Fruit fly (Drosophila melanogaster) whole organism, embryonic: ENCODE results near the gene goe.

Experiments
- CG10959 ChIP-seq: fragments of 200-800 bp; sonication (Bioruptor generic); IDR thresholded peaks from 2 replicates; pipeline ENCODE4 v1.3.6; 2022; ENCODE audit warnings: missing biosample characterization, missing genetic modification characterization
- CG12104 ChIP-seq: fragments of 200-800 bp; sonication (Bioruptor generic); optimal IDR thresholded peaks from 3 replicates; lab custom pipeline; 2016; ENCODE audit warnings: missing biosample characterization, missing genetic modification characterization
- CG12744 ChIP-seq: fragments of 200-800 bp; sonication (Bioruptor generic); optimal IDR thresholded peaks from 2 replicates; lab custom pipeline; 2016; ENCODE audit warnings: missing biosample characterization, missing genetic modification characterization
- CG13894 ChIP-seq: fragments of 200-800 bp; sonication (Bioruptor generic); optimal IDR thresholded peaks from 3 replicates; lab custom pipeline; 2018; ENCODE audit warnings: missing biosample characterization, mild to moderate bottlenecking, missing genetic modification characterization, moderate library complexity
- CG14667 ChIP-seq: fragments of 200-800 bp; sonication (Bioruptor generic); IDR thresholded peaks from 2 replicates; pipeline ENCODE4 v1.3.6; 2022; ENCODE audit warnings: missing biosample characterization, missing genetic modification characterization
- CG14860 ChIP-seq: fragments of 200-800 bp; sonication (Bioruptor generic); IDR thresholded peaks from 3 replicates; pipeline ENCODE4 v1.3.6; 2022; ENCODE audit warnings: missing biosample characterization, missing genetic modification characterization; ENCODE audit not compliant: partially characterized antibody
- CG15073 ChIP-seq: fragments of 200-800 bp; sonication (Bioruptor generic); optimal IDR thresholded peaks from 2 replicates; lab custom pipeline; 2016; ENCODE audit warnings: missing biosample characterization, missing genetic modification characterization
- CG15479 ChIP-seq: fragments of 200-800 bp; sonication (Bioruptor generic); optimal IDR thresholded peaks from 3 replicates; lab custom pipeline; 2019; ENCODE audit warnings: missing biosample characterization, mild to moderate bottlenecking, missing genetic modification characterization, moderate library complexity
- CG17359 ChIP-seq: fragments of 200-800 bp; sonication (Bioruptor generic); optimal IDR thresholded peaks from 3 replicates; lab custom pipeline; 2018; ENCODE audit warnings: missing biosample characterization, mild to moderate bottlenecking, missing genetic modification characterization, moderate library complexity
- CG17802 ChIP-seq: fragments of 200-800 bp; sonication (Bioruptor generic); optimal IDR thresholded peaks from 2 replicates; lab custom pipeline; 2018; ENCODE audit warnings: missing biosample characterization, mild to moderate bottlenecking, missing genetic modification characterization, moderate library complexity
- CG18011 ChIP-seq: fragments of 200-800 bp; sonication (Bioruptor generic); optimal IDR thresholded peaks from 2 replicates; lab custom pipeline; 2017; ENCODE audit warnings: missing biosample characterization, missing genetic modification characterization, mild to moderate bottlenecking, moderate library complexity, missing genotype
- CG2120 ChIP-seq: fragments of 200-800 bp; sonication (Bioruptor generic); optimal IDR thresholded peaks from 3 replicates; lab custom pipeline; 2016; ENCODE audit warnings: missing biosample characterization, missing genetic modification characterization
- CG3726 ChIP-seq: fragments of 200-800 bp; sonication (Bioruptor generic); IDR thresholded peaks from 3 replicates; pipeline ENCODE4, ENCODE4 v1.3.6; 2022; ENCODE audit warnings: missing biosample characterization, missing genetic modification characterization
- CG4282 ChIP-seq: fragments of 200-800 bp; sonication (Bioruptor generic); optimal IDR thresholded peaks from 2 replicates; lab custom pipeline; 2016; ENCODE audit warnings: missing biosample characterization, missing genetic modification characterization
- CG4328 ChIP-seq: fragments of 200-800 bp; sonication (Bioruptor generic); optimal IDR thresholded peaks from 3 replicates; lab custom pipeline; 2017; ENCODE audit warnings: missing biosample characterization, missing genetic modification reagents, missing genetic modification characterization
- CG4360 ChIP-seq: fragments of 200-800 bp; sonication (Bioruptor generic); IDR thresholded peaks from 2 replicates; pipeline ENCODE4 v1.3.6; 2022; ENCODE audit warnings: missing biosample characterization, missing genetic modification characterization
- CG4820 ChIP-seq: fragments of 200-800 bp; sonication (Bioruptor generic); optimal IDR thresholded peaks from 3 replicates; lab custom pipeline; 2016; ENCODE audit warnings: missing biosample characterization, missing genetic modification characterization
- CG5180 ChIP-seq: fragments of 200-800 bp; sonication (Bioruptor generic); optimal IDR thresholded peaks from 3 replicates; lab custom pipeline; 2017; ENCODE audit warnings: missing biosample characterization, missing genetic modification characterization, mild to moderate bottlenecking, moderate library complexity, missing genetic modification reagents
- CG7357 ChIP-seq: fragments of 200-800 bp; sonication (Bioruptor generic); IDR thresholded peaks from 3 replicates; pipeline ENCODE4 v1.3.6; 2022; ENCODE audit warnings: missing biosample characterization, missing genetic modification characterization
- CG7786 ChIP-seq: fragments of 200-800 bp; sonication (Bioruptor generic); optimal IDR thresholded peaks from 2 replicates; lab custom pipeline; 2016; ENCODE audit warnings: missing biosample characterization, missing genetic modification characterization
- CG7928 ChIP-seq: fragments of 200-800 bp; sonication (Bioruptor generic); optimal IDR thresholded peaks from 2 replicates; lab custom pipeline; 2017; ENCODE audit warnings: missing biosample characterization, mild to moderate bottlenecking, missing genetic modification characterization
- CG8089 ChIP-seq: fragments of 200-800 bp; sonication (Bioruptor generic); optimal IDR thresholded peaks from 3 replicates; lab custom pipeline; 2016; ENCODE audit warnings: missing biosample characterization, missing genetic modification characterization
- CG9215 ChIP-seq: fragments of 200-800 bp; sonication (Bioruptor generic); IDR thresholded peaks from 2 replicates; pipeline ENCODE4 v1.3.6; 2022; ENCODE audit warnings: missing biosample characterization, missing genetic modification characterization
- CG9609 ChIP-seq: fragments of 200-800 bp; sonication (Bioruptor generic); optimal IDR thresholded peaks from 3 replicates; lab custom pipeline; 2016; ENCODE audit warnings: missing biosample characterization, missing genetic modification characterization
- CG9817 ChIP-seq: fragments of 200-800 bp; sonication (Bioruptor generic); optimal IDR thresholded peaks from 2 replicates; lab custom pipeline; 2018; ENCODE audit warnings: missing biosample characterization, mild to moderate bottlenecking, missing genetic modification characterization, moderate library complexity
- CG9876 ChIP-seq: fragments of 200-800 bp; sonication (Bioruptor generic); optimal IDR thresholded peaks from 2 replicates; lab custom pipeline; 2016; ENCODE audit warnings: missing biosample characterization, missing genetic modification characterization
- CkIIα-i1 ChIP-seq: fragments of 200-800 bp; sonication (Bioruptor generic); IDR thresholded peaks from 2 replicates; pipeline ENCODE4 v1.3.6; 2022; ENCODE audit warnings: missing biosample characterization, missing genetic modification characterization
- E2f1 ChIP-seq: fragments of 200-800 bp; sonication (Bioruptor generic); IDR thresholded peaks from 2 replicates; pipeline ENCODE4 v1.3.6; 2022; ENCODE audit warnings: missing biosample characterization, missing genetic modification characterization
- Opbp ChIP-seq: fragments of 200-800 bp; sonication (Bioruptor generic); IDR thresholded peaks from 3 replicates; pipeline ENCODE4 v1.3.6; 2022; ENCODE audit warnings: missing biosample characterization, missing genetic modification characterization; ENCODE audit not compliant: partially characterized antibody
- bab2 ChIP-seq: fragments of 200-800 bp; sonication (Bioruptor generic); optimal IDR thresholded peaks from 2 replicates; lab custom pipeline; 2016; ENCODE audit warnings: missing biosample characterization, missing genetic modification characterization
- corto ChIP-seq: fragments of 200-800 bp; sonication (Bioruptor generic); optimal IDR thresholded peaks from 2 replicates; lab custom pipeline; 2016; ENCODE audit warnings: missing biosample characterization, mild to moderate bottlenecking, missing genetic modification characterization, moderate library complexity
- dan ChIP-seq: fragments of 200-800 bp; sonication (Bioruptor generic); IDR thresholded peaks from 2 replicates; pipeline ENCODE4 v1.3.6; 2022; ENCODE audit warnings: missing biosample characterization, missing genetic modification characterization
- emc ChIP-seq: fragments of 200-800 bp; sonication (Bioruptor generic); optimal IDR thresholded peaks from 2 replicates; lab custom pipeline; 2016; ENCODE audit warnings: missing biosample characterization, missing genetic modification characterization
- en ChIP-seq: fragments of 200-800 bp; sonication (Bioruptor generic); optimal IDR thresholded peaks from 2 replicates; lab custom pipeline; 2016; ENCODE audit warnings: missing biosample characterization, missing genetic modification characterization
- eyg ChIP-seq: fragments of 200-800 bp; sonication (Bioruptor generic); optimal IDR thresholded peaks from 3 replicates; lab custom pipeline; 2016; ENCODE audit warnings: missing biosample characterization, missing genetic modification characterization
- grau ChIP-seq: fragments of 200-800 bp; optimal IDR thresholded peaks from 3 replicates; lab custom pipeline; 2019; ENCODE audit warnings: missing biosample characterization, mild to moderate bottlenecking, missing genetic modification characterization, moderate library complexity
- lab ChIP-seq: fragments of 200-800 bp; sonication (Bioruptor generic); optimal IDR thresholded peaks from 3 replicates; lab custom pipeline; 2017; ENCODE audit warnings: missing biosample characterization, missing genetic modification characterization, mild to moderate bottlenecking, moderate library complexity, missing genetic modification reagents
- nau ChIP-seq: fragments of 200-800 bp; sonication (Bioruptor generic); optimal IDR thresholded peaks from 3 replicates; lab custom pipeline; 2017; ENCODE audit warnings: missing biosample characterization, mild to moderate bottlenecking, missing genetic modification characterization, missing genetic modification reagents
- nerfin-2 ChIP-seq: fragments of 200-800 bp; sonication (Bioruptor generic); IDR thresholded peaks from 2 replicates; pipeline ENCODE4 v1.3.6; 2022; ENCODE audit warnings: missing biosample characterization, missing genetic modification characterization; ENCODE audit not compliant: partially characterized antibody
- odd ChIP-seq: fragments of 200-800 bp; sonication (Bioruptor generic); optimal IDR thresholded peaks from 2 replicates; lab custom pipeline; 2017; ENCODE audit warnings: missing biosample characterization, mild to moderate bottlenecking, missing genetic modification characterization
- p53 ChIP-seq: fragments of 200-800 bp; sonication (Bioruptor generic); optimal IDR thresholded peaks from 2 replicates; lab custom pipeline; 2016; ENCODE audit warnings: missing biosample characterization, missing genetic modification characterization
- pum ChIP-seq: fragments of 200-800 bp; sonication (Bioruptor generic); optimal IDR thresholded peaks from 2 replicates; lab custom pipeline; 2016; ENCODE audit warnings: missing biosample characterization, missing genetic modification characterization
- run ChIP-seq: fragments of 200-800 bp; sonication (Bioruptor generic); optimal IDR thresholded peaks from 3 replicates; lab custom pipeline; 2018; ENCODE audit warnings: missing biosample characterization, mild to moderate bottlenecking, missing genetic modification characterization
- schlank ChIP-seq: fragments of 200-800 bp; sonication (Bioruptor generic); optimal IDR thresholded peaks from 2 replicates; lab custom pipeline; 2018; ENCODE audit warnings: missing biosample characterization, mild to moderate bottlenecking, missing genetic modification characterization
- sens ChIP-seq: fragments of 200-800 bp; sonication (Bioruptor generic); peaks from one replicate; lab custom pipeline; 2016; ENCODE audit warnings: missing biosample characterization, missing genetic modification characterization
- sob ChIP-seq: fragments of 200-800 bp; sonication (Bioruptor generic); IDR thresholded peaks from 2 replicates; pipeline ENCODE4 v1.3.6; 2022; ENCODE audit warnings: missing biosample characterization, missing genetic modification characterization
- ssp ChIP-seq: fragments of 200-800 bp; sonication (Bioruptor generic); IDR thresholded peaks from 2 replicates; pipeline ENCODE4 v1.3.6; 2022; ENCODE audit warnings: missing biosample characterization, missing genetic modification characterization
- tll ChIP-seq, 2 experiments: fragments of 200-800 bp in 1 of 2; fragments of >200 bp in 1 of 2; sonication (Bioruptor generic) in 1 of 2; optimal IDR thresholded peaks; 2 replicates each; lab custom pipeline; 2017 to 2019; ENCODE audit warnings: missing biosample characterization in 2 of 2, missing genetic modification characterization in 2 of 2, mild to moderate bottlenecking in 1 of 2, moderate library complexity in 1 of 2
- ttk ChIP-seq: fragments of 200-800 bp; sonication (Bioruptor generic); IDR thresholded peaks from 2 replicates; pipeline ENCODE4 v2.1.2; 2022; ENCODE audit warnings: missing biosample characterization, missing genetic modification characterization
- unc-4 ChIP-seq: fragments of 200-800 bp; sonication (Bioruptor generic); IDR thresholded peaks from 2 replicates; pipeline ENCODE4 v1.3.6; 2022; ENCODE audit warnings: missing biosample characterization, missing genetic modification characterization; ENCODE audit not compliant: partially characterized antibody
- vfl ChIP-seq: fragments of 200-800 bp; sonication (Bioruptor generic); optimal IDR thresholded peaks from 2 replicates; lab custom pipeline; 2016; ENCODE audit warnings: missing biosample characterization, missing genetic modification characterization
- wor ChIP-seq: fragments of 200-800 bp; sonication (Bioruptor generic); IDR thresholded peaks from 2 replicates; pipeline ENCODE4 v1.3.6; 2022; ENCODE audit warnings: missing biosample characterization, missing genetic modification characterization

Gene goe

DNA sequence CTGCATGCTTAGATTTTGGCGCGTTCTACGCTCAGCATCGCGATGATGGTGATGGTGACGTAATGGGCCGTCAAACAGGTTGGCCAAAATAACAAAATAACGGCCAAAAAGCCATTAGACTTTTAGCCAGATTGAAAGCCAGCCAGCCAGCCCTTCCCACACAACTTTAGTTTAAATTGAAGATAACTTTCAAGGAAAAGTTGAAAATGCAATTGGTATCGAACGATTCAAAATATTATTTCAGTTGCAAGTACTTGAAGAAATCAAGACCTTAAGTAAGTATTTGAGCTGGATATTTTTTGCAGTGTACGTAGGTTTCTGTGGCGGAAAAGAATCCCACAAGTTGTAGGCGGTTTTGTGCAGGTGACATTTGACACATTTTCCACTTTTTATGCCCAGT lies 29.3 kb upstream of the goe start (continued):
- no peak for TF ChIP-seq CG4328 (GFP tag; lab: Kevin White, UChicago)
- TF ChIP-seq CG2120 (GFP tag; lab: Kevin White, UChicago): peak; percentile 69
- TF ChIP-seq CG12744 (GFP tag; lab: Kevin White, UChicago): no peak
- no peak for TF ChIP-seq pum (GFP tag; lab: Kevin White, UChicago)
- TF ChIP-seq Opbp: no peak
- no peak for TF ChIP-seq run (tag; lab: Kevin White, UChicago)
- TF ChIP-seq emc: no peak
- no peak for TF ChIP-seq schlank (tag; lab: Kevin White, UChicago)
- TF ChIP-seq p53: no peak
- TF ChIP-seq unc-4 (GFP tag; lab: Robert Waterston, UW): no peak
- TF ChIP-seq eyg: peak; percentile 42
- TF ChIP-seq CG5180 (GFP tag; lab: Kevin White, UChicago): no peak
- no peak for TF ChIP-seq CG4282
- TF ChIP-seq CG14667 (GFP tag; lab: Robert Waterston, UW): no peak
- peak; percentile 3 for TF ChIP-seq CG17359 (tag; lab: Kevin White, UChicago)
- TF ChIP-seq CG4820 (GFP tag; lab: Kevin White, UChicago): no peak
- TF ChIP-seq lab (GFP tag; lab: Kevin White, UChicago): peak; percentile 58
- no peak for TF ChIP-seq CG7928
- TF ChIP-seq nerfin-2 (GFP tag; lab: Robert Waterston, UW): no peak
- no peak for TF ChIP-seq CG14860 (GFP tag; lab: Robert Waterston, UW)
- no peak for TF ChIP-seq ttk (GFP tag; lab: Robert Waterston, UW)
- TF ChIP-seq CG10959 (GFP tag; lab: Robert Waterston, UW): no peak
- no peak for TF ChIP-seq CG7357 (GFP tag; lab: Robert Waterston, UW)
- TF ChIP-seq CG9876 (GFP tag; lab: Kevin White, UChicago): no peak
- no peak for TF ChIP-seq wor (GFP tag; lab: Robert Waterston, UW)
- no peak for TF ChIP-seq vfl (GFP tag; lab: Kevin White, UChicago)
- TF ChIP-seq CG4360 (GFP tag; lab: Robert Waterston, UW): no peak
- TF ChIP-seq E2f1 (GFP tag; lab: Robert Waterston, UW): no peak
- peak; percentile 11 for TF ChIP-seq CG17802 (tag; lab: Kevin White, UChicago)
- TF ChIP-seq CkIIα-i1 (GFP tag; lab: Robert Waterston, UW): no peak
- no peak for TF ChIP-seq CG15479 (GFP tag; lab: Kevin White, UChicago)
- no peak for TF ChIP-seq tll (GFP tag; optimal IDR thresholded peaks at IDR 0.05; lab: Kevin White, UChicago)
- no peak for TF ChIP-seq CG3726 (GFP tag; lab: Robert Waterston, UW)
- TF ChIP-seq bab2 (GFP tag; lab: Kevin White, UChicago): peak; percentile 27
- peak; percentile 6 for TF ChIP-seq CG8089 (GFP tag; lab: Kevin White, UChicago)
- no peak for TF ChIP-seq nau (GFP tag; lab: Kevin White, UChicago)
- no peak for TF ChIP-seq sob
- TF ChIP-seq CG18011 (GFP tag; lab: Kevin White, UChicago): no peak
- TF ChIP-seq odd: no peak
- no peak for TF ChIP-seq CG12104 (GFP tag; lab: Kevin White, UChicago)
- TF ChIP-seq sens (GFP tag; lab: Kevin White, UChicago): peak; percentile 68
- TF ChIP-seq CG7786: no peak
- TF ChIP-seq en (GFP tag; lab: Kevin White, UChicago): no peak
- TF ChIP-seq dan (GFP tag; lab: Robert Waterston, UW): no peak
- TF ChIP-seq CG15073 (GFP tag; lab: Kevin White, UChicago): no peak
- peak; percentile 43 for TF ChIP-seq grau (tag; lab: Kevin White, UChicago)
- peak; percentile 15 for TF ChIP-seq CG13894 (tag; lab: Kevin White, UChicago)
- TF ChIP-seq CG9609 (GFP tag; lab: Kevin White, UChicago): peak; percentile 81
- TF ChIP-seq corto (GFP tag; lab: Kevin White, UChicago): no peak
- TF ChIP-seq CG9817: no peak
- no peak for TF ChIP-seq ssp (GFP tag; lab: Robert Waterston, UW)
- peak; percentile 21; the same call in 1 of the 2 replicates for TF ChIP-seq CG9215 (GFP tag; lab: Robert Waterston, UW)
